Worm (Caenorhabditis elegans) whole organism, L3 larva: ENCODE data around the gene fli-1.

Experiments
- ZK546.5 ChIP-seq: sonication (generic microtip); optimal IDR thresholded peaks from 2 replicates; lab custom pipeline; 2017; ENCODE audit warnings: missing biosample characterization, missing genetic modification characterization
- aly-2 ChIP-seq: fragments of 150-350 bp; optimal IDR thresholded peaks from 2 replicates; lab custom pipeline; 2014; ENCODE audit warnings: missing biosample characterization, missing genetic modification characterization
- ama-1 ChIP-seq: fragments of 150-350 bp; optimal IDR thresholded peaks from 2 replicates; lab custom pipeline; 2018
- elt-1 ChIP-seq: fragments of 150-350 bp; optimal IDR thresholded peaks from 2 replicates; lab custom pipeline; 2014; ENCODE audit warnings: missing biosample characterization, missing genetic modification characterization
- elt-3 ChIP-seq, 3 experiments: fragments of 150-350 bp in 1 of 3; sonication (generic microtip) in 2 of 3; optimal IDR thresholded peaks; 2 replicates in 2 of 3; 4 replicates in 1 of 3; lab custom pipeline; 2014 to 2017; ENCODE audit warnings: missing biosample characterization in 3 of 3, missing genetic modification characterization in 3 of 3
- fos-1 ChIP-seq: fragments of 150-350 bp; optimal IDR thresholded peaks from 2 replicates; lab custom pipeline; 2014; ENCODE audit warnings: missing biosample characterization, missing genetic modification characterization
- lin-15B ChIP-seq: fragments of 150-350 bp; optimal IDR thresholded peaks from 2 replicates; lab custom pipeline; 2014; ENCODE audit warnings: missing biosample characterization, missing genetic modification characterization
- nfya-1 ChIP-seq: sonication (generic microtip); optimal IDR thresholded peaks from 2 replicates; lab custom pipeline; 2017; ENCODE audit warnings: missing genetic modification characterization, mild to moderate bottlenecking, missing compliant biosample characterization, antibody characterized with exemption, moderate library complexity; ENCODE audit not compliant: insufficient read depth
- nhr-11 ChIP-seq: fragments of 150-350 bp; optimal IDR thresholded peaks from 2 replicates; lab custom pipeline; 2014; ENCODE audit warnings: missing biosample characterization, missing genetic modification characterization
- nhr-12 ChIP-seq: fragments of 150-350 bp; optimal IDR thresholded peaks from 2 replicates; lab custom pipeline; 2014; ENCODE audit warnings: missing biosample characterization, missing genetic modification characterization
- skn-1 ChIP-seq: fragments of 150-350 bp; optimal IDR thresholded peaks from 2 replicates; lab custom pipeline; 2014; ENCODE audit warnings: missing biosample characterization, missing genetic modification characterization
- snpc-4 ChIP-seq: fragments of 150-350 bp; optimal IDR thresholded peaks from 2 replicates; lab custom pipeline; 2014; ENCODE audit warnings: missing biosample characterization, missing genetic modification characterization
- unc-62 ChIP-seq: fragments of 150-350 bp; sonication (generic microtip); optimal IDR thresholded peaks from 4 replicates; lab custom pipeline; 2014; ENCODE audit warnings: missing biosample characterization, missing genetic modification reagents, missing genetic modification characterization
- ztf-11 ChIP-seq: fragments of 150-350 bp; optimal IDR thresholded peaks from 2 replicates; lab custom pipeline; 2014; ENCODE audit warnings: missing biosample characterization, missing genetic modification characterization

DNA sequence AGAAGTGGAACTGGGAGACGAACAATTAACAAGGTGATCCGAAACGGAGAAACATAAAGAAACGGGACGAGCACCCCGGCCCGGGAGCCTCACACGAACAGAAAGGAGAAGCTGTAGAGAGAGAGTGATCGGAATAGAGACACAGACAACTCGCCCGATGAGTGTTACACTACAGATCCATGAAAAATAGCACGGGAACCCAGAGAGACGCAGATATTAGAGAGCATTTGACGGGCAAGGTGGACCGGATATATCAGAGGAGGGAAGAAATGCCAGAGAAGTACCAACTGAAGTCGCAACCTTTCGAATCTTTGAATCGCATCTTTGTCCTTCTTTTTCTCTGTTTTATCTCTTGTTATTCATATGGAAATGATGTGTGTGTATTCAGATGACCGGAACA is 885 bp upstream of the fli-1 start, which contains the start of gene anmt-1:
- TF ChIP-seq fos-1 (tag; lab: Kevin White, UChicago) = no peak
- no peak for TF ChIP-seq aly-2 (tag; lab: Kevin White, UChicago)
- no peak for TF ChIP-seq unc-62 (GFP tag; lab: Kevin White, UChicago)
- no peak for TF ChIP-seq lin-15B (tag; lab: Kevin White, UChicago)
- no peak for TF ChIP-seq nhr-12 (tag; lab: Kevin White, UChicago)
- TF ChIP-seq skn-1 = no peak
- TF ChIP-seq snpc-4 = no peak
- no peak for TF ChIP-seq ZK546.5
- no peak for TF ChIP-seq nhr-11 (tag; lab: Kevin White, UChicago)
- no peak for TF ChIP-seq ama-1 (lab: Kevin White, UChicago)
- TF ChIP-seq elt-1 (tag; lab: Kevin White, UChicago) = no peak
- no peak for TF ChIP-seq ztf-11
- TF ChIP-seq nfya-1 (tag; lab: Kevin White, UChicago) = no peak
- no peak for TF ChIP-seq elt-3 (tag; optimal IDR thresholded peaks at IDR 0.05; lab: Kevin White, UChicago)
